Fruit fly (Drosophila melanogaster) whole organism, embryonic: ENCODE data around the gene cyr.
A peak's percentile ranks its signal among the peaks of the same experiment; 100 is the strongest.

ENCODE experiments used
- ATbp ChIP-seq: fragments of 200-800 bp; sonication (Bioruptor generic); optimal IDR thresholded peaks from 2 replicates; lab custom pipeline; 2017; ENCODE audit warnings: missing biosample characterization, mild to moderate bottlenecking, missing genetic modification characterization, missing genetic modification reagents
- Abd-B ChIP-seq: fragments of 200-800 bp; sonication (Bioruptor generic); optimal IDR thresholded peaks from 2 replicates; lab custom pipeline; 2018; ENCODE audit warnings: missing biosample characterization, mild to moderate bottlenecking, missing genetic modification characterization, moderate library complexity
- CG10209 ChIP-seq: fragments of 200-800 bp; sonication (Bioruptor generic); optimal IDR thresholded peaks from 3 replicates; lab custom pipeline; 2017; ENCODE audit warnings: missing biosample characterization, mild to moderate bottlenecking, missing genetic modification characterization, missing genetic modification reagents
- CG12071 ChIP-seq: fragments of 200-800 bp; sonication (Bioruptor generic); optimal IDR thresholded peaks from 3 replicates; lab custom pipeline; 2018; ENCODE audit warnings: missing biosample characterization, mild to moderate bottlenecking, missing genetic modification characterization
- CG13287 ChIP-seq: fragments of 200-800 bp; sonication (Bioruptor generic); IDR thresholded peaks from 2 replicates; pipeline ENCODE4 v1.3.6; 2022; ENCODE audit warnings: missing biosample characterization, missing genetic modification characterization; ENCODE audit not compliant: partially characterized antibody
- CG13296 ChIP-seq: fragments of 200-800 bp; sonication (Bioruptor generic); optimal IDR thresholded peaks from 3 replicates; lab custom pipeline; 2018; ENCODE audit warnings: missing biosample characterization, mild to moderate bottlenecking, missing genetic modification characterization
- CG14014 ChIP-seq: fragments of 200-800 bp; sonication (Bioruptor generic); IDR thresholded peaks from 2 replicates; pipeline ENCODE4 v1.3.6; 2022; ENCODE audit warnings: missing biosample characterization, missing genetic modification characterization
- CG15011 ChIP-seq: fragments of 200-800 bp; sonication (Bioruptor generic); optimal IDR thresholded peaks from 3 replicates; lab custom pipeline; 2018; ENCODE audit warnings: missing biosample characterization, mild to moderate bottlenecking, missing genetic modification characterization
- CG1602 ChIP-seq: fragments of 200-800 bp; sonication (Bioruptor generic); optimal IDR thresholded peaks from 3 replicates; lab custom pipeline; 2016; ENCODE audit warnings: missing biosample characterization, missing genetic modification characterization
- CG17829 ChIP-seq: fragments of 200-800 bp; optimal IDR thresholded peaks from 2 replicates; lab custom pipeline; 2019; ENCODE audit warnings: missing biosample characterization, mild to moderate bottlenecking, missing genetic modification characterization, moderate library complexity
- CG18599 ChIP-seq: fragments of 200-800 bp; sonication (Bioruptor generic); optimal IDR thresholded peaks from 3 replicates; lab custom pipeline; 2017; ENCODE audit warnings: missing biosample characterization, missing genetic modification characterization, mild to moderate bottlenecking, moderate library complexity, missing genetic modification reagents
- CG30020 ChIP-seq: fragments of 200-800 bp; optimal IDR thresholded peaks from 2 replicates; lab custom pipeline; 2019; ENCODE audit warnings: missing biosample characterization, mild to moderate bottlenecking, missing genetic modification characterization, moderate library complexity
- CG3407 ChIP-seq: fragments of 200-800 bp; sonication (Bioruptor generic); optimal IDR thresholded peaks from 2 replicates; lab custom pipeline; 2018; ENCODE audit warnings: missing biosample characterization, mild to moderate bottlenecking, missing genetic modification characterization
- CG4424 ChIP-seq: fragments of 200-800 bp; sonication (Bioruptor generic); optimal IDR thresholded peaks from 3 replicates; lab custom pipeline; 2016; ENCODE audit warnings: missing biosample characterization, missing genetic modification characterization
- CG6791 ChIP-seq: fragments of 200-800 bp; sonication (Bioruptor generic); IDR thresholded peaks from 3 replicates; pipeline ENCODE4 v1.3.6; 2022; ENCODE audit warnings: missing biosample characterization, missing genetic modification characterization; ENCODE audit not compliant: partially characterized antibody
- CG9727 ChIP-seq: fragments of 200-800 bp; sonication (Bioruptor generic); optimal IDR thresholded peaks from 3 replicates; lab custom pipeline; 2017; ENCODE audit warnings: missing biosample characterization, mild to moderate bottlenecking, missing genetic modification characterization
- CG9797 ChIP-seq: fragments of 200-800 bp; sonication (Bioruptor generic); optimal IDR thresholded peaks from 3 replicates; lab custom pipeline; 2018; ENCODE audit warnings: missing biosample characterization, mild to moderate bottlenecking, missing genetic modification characterization
- CTCF ChIP-seq: fragments of 200-800 bp; sonication (Bioruptor generic); optimal IDR thresholded peaks from 2 replicates; lab custom pipeline; 2017; ENCODE audit warnings: missing biosample characterization, mild to moderate bottlenecking, missing genetic modification characterization, moderate library complexity
- Dfd ChIP-seq, 2 experiments: fragments of >200 bp; optimal IDR thresholded peaks; 2 replicates each; lab custom pipeline; 2017; ENCODE audit warnings: missing biosample characterization in 2 of 2, missing genetic modification characterization in 2 of 2
- Doc2 ChIP-seq: fragments of 200-800 bp; sonication (Bioruptor generic); IDR thresholded peaks from 2 replicates; pipeline ENCODE4 v1.3.6; 2022; ENCODE audit warnings: missing biosample characterization, missing genetic modification characterization
- Doc3 ChIP-seq: fragments of 200-800 bp; sonication (Bioruptor generic); IDR thresholded peaks from 3 replicates; pipeline ENCODE4 v1.3.6; 2022; ENCODE audit warnings: missing biosample characterization, missing genetic modification characterization; ENCODE audit not compliant: partially characterized antibody
- HHEX ChIP-seq: fragments of 200-800 bp; sonication (Bioruptor generic); optimal IDR thresholded peaks from 3 replicates; lab custom pipeline; 2017; ENCODE audit warnings: missing biosample characterization, mild to moderate bottlenecking, missing genetic modification characterization, missing genetic modification reagents
- Hmr ChIP-seq: fragments of 200-800 bp; sonication (Bioruptor generic); optimal IDR thresholded peaks from 3 replicates; lab custom pipeline; 2017; ENCODE audit warnings: mild to moderate bottlenecking, missing biosample characterization, missing genetic modification reagents, missing genetic modification characterization
- Hmx ChIP-seq: fragments of 200-800 bp; sonication (Bioruptor generic); optimal IDR thresholded peaks from 2 replicates; lab custom pipeline; 2016; ENCODE audit warnings: missing biosample characterization, missing genetic modification characterization
- Hr3 ChIP-seq: fragments of 200-800 bp; sonication (Bioruptor generic); optimal IDR thresholded peaks from 3 replicates; lab custom pipeline; 2016; ENCODE audit warnings: missing biosample characterization, missing genetic modification characterization
- Jarid2 ChIP-seq: fragments of 200-800 bp; sonication (Bioruptor generic); optimal IDR thresholded peaks from 3 replicates; lab custom pipeline; 2017; ENCODE audit warnings: mild to moderate bottlenecking, missing biosample characterization, missing genetic modification reagents, missing genetic modification characterization
- MTF-1 ChIP-seq: fragments of 200-800 bp; sonication (Bioruptor generic); optimal IDR thresholded peaks from 2 replicates; lab custom pipeline; 2018; ENCODE audit warnings: missing biosample characterization, mild to moderate bottlenecking, missing genetic modification characterization, borderline replicate concordance
- NFAT ChIP-seq: fragments of 200-800 bp; sonication (Bioruptor generic); IDR thresholded peaks from 2 replicates; pipeline ENCODE4 v1.3.6; 2022; ENCODE audit warnings: missing biosample characterization, missing genetic modification characterization
- Side ChIP-seq: fragments of 200-800 bp; sonication (Bioruptor generic); optimal IDR thresholded peaks from 2 replicates; lab custom pipeline; 2016; ENCODE audit warnings: missing biosample characterization, missing genetic modification characterization
- Sin3A ChIP-seq: fragments of >200 bp; optimal IDR thresholded peaks from 2 replicates; lab custom pipeline; 2018
- Sox100B ChIP-seq: fragments of 200-800 bp; sonication (Bioruptor generic); optimal IDR thresholded peaks from 3 replicates; lab custom pipeline; 2018; ENCODE audit warnings: missing biosample characterization, mild to moderate bottlenecking, missing genetic modification characterization
- Spps ChIP-seq: fragments of 200-800 bp; sonication (Bioruptor generic); optimal IDR thresholded peaks from 2 replicates; lab custom pipeline; 2018; ENCODE audit warnings: missing biosample characterization, mild to moderate bottlenecking, missing genetic modification characterization
- az2 ChIP-seq: fragments of 200-800 bp; sonication (Bioruptor generic); optimal IDR thresholded peaks from 3 replicates; lab custom pipeline; 2016; ENCODE audit warnings: missing biosample characterization, missing genetic modification characterization
- bcd ChIP-seq: fragments of 200-800 bp; sonication (Bioruptor generic); optimal IDR thresholded peaks from 2 replicates; lab custom pipeline; 2017; ENCODE audit warnings: missing biosample characterization, mild to moderate bottlenecking, missing genetic modification characterization
- br ChIP-seq: fragments of >200 bp; optimal IDR thresholded peaks from 2 replicates; lab custom pipeline; 2017
- crc ChIP-seq: fragments of 200-800 bp; sonication (Bioruptor generic); optimal IDR thresholded peaks from 2 replicates; lab custom pipeline; 2016; ENCODE audit warnings: missing biosample characterization, missing genetic modification characterization
- dimm ChIP-seq: fragments of 200-800 bp; sonication (Bioruptor generic); IDR thresholded peaks from 2 replicates; pipeline ENCODE4 v1.3.6; 2022; ENCODE audit warnings: missing biosample characterization, missing genetic modification characterization
- eve ChIP-seq, 2 experiments: fragments of >200 bp; optimal IDR thresholded peaks; 2 replicates each; lab custom pipeline; 2017; ENCODE audit warnings: missing biosample characterization in 2 of 2, missing genetic modification characterization in 2 of 2
- ewg ChIP-seq: fragments of 200-800 bp; sonication (Bioruptor generic); optimal IDR thresholded peaks from 3 replicates; lab custom pipeline; 2017; ENCODE audit warnings: mild to moderate bottlenecking, missing biosample characterization, missing genetic modification reagents, missing genetic modification characterization
- gce ChIP-seq: fragments of 200-800 bp; sonication (Bioruptor generic); IDR thresholded peaks from 3 replicates; pipeline ENCODE4 v1.3.6; 2022; ENCODE audit warnings: missing biosample characterization, missing genetic modification characterization
- jing ChIP-seq: fragments of 200-800 bp; sonication (Bioruptor generic); optimal IDR thresholded peaks from 2 replicates; lab custom pipeline; 2018; ENCODE audit warnings: missing biosample characterization, mild to moderate bottlenecking, missing genetic modification characterization
- nau ChIP-seq: fragments of 200-800 bp; sonication (Bioruptor generic); optimal IDR thresholded peaks from 3 replicates; lab custom pipeline; 2017; ENCODE audit warnings: missing biosample characterization, mild to moderate bottlenecking, missing genetic modification characterization, missing genetic modification reagents
- pan ChIP-seq, 4 experiments: fragments of >200 bp in 3 of 4; fragments of 200-800 bp in 1 of 4; sonication (Bioruptor generic) in 1 of 4; optimal IDR thresholded peaks in 3 of 4; IDR thresholded peaks in 1 of 4; 2 replicates each; pipeline versions ENCODE4 v1.3.6 to Lab custom; 2017 to 2022; ENCODE audit warnings: missing biosample characterization in 2 of 4, missing genetic modification characterization in 2 of 4, mixed read lengths in 1 of 4
- pho ChIP-seq: fragments of 200-800 bp; sonication (Bioruptor generic); optimal IDR thresholded peaks from 2 replicates; lab custom pipeline; 2016; ENCODE audit warnings: missing biosample characterization, missing genetic modification characterization
- repo ChIP-seq: fragments of 200-800 bp; sonication (Bioruptor generic); optimal IDR thresholded peaks from 2 replicates; lab custom pipeline; 2016; ENCODE audit warnings: missing biosample characterization, missing genetic modification characterization
- row ChIP-seq: fragments of 200-800 bp; sonication (Bioruptor generic); IDR thresholded peaks from 3 replicates; pipeline ENCODE4 v1.3.6; 2022; ENCODE audit warnings: missing biosample characterization, missing genetic modification characterization
- so ChIP-seq: fragments of 200-800 bp; sonication (Bioruptor generic); IDR thresholded peaks from 3 replicates; pipeline ENCODE4 v1.3.6; 2022; ENCODE audit warnings: missing biosample characterization, missing genetic modification characterization
- tap ChIP-seq: fragments of 200-800 bp; optimal IDR thresholded peaks from 3 replicates; lab custom pipeline; 2019; ENCODE audit warnings: missing biosample characterization, mild to moderate bottlenecking, missing genetic modification characterization, moderate library complexity
- twi ChIP-seq: fragments of 200-800 bp; optimal IDR thresholded peaks from 2 replicates; lab custom pipeline; 2019; ENCODE audit warnings: missing biosample characterization, mild to moderate bottlenecking, missing genetic modification characterization, moderate library complexity
- zfh1 ChIP-seq: fragments of 200-800 bp; sonication (Bioruptor generic); IDR thresholded peaks from 3 replicates; pipeline ENCODE4 v1.3.6; 2022; ENCODE audit warnings: missing biosample characterization, missing genetic modification characterization

Gene cyr

DNA sequence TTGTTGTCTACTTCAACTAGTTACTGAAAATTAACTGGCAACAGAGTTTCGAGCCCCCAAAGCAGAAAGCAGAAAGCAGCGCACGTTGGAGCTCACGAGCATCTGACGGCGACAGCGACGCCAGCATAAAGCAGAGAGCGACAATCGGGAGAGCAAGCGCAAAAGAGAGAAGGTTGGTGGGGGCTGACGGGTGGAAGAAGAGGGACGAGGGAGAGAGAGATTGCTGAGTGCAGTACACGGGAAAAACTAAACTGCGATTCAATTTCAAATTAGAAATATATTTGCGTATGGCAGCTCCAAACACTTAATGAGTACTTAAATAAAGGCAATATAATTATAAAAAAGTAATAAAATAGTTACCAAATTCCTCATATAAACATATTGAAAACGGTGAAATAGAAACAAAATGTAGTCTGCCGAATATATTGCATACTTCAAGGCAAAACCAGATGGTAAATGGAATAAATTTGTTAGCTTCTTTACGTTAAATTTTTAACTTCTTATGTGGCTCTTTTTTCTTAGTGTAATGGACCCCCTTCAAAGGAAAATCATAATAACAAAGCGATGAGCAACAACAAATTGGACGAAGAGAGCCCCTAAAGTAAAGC is 43.3 kb downstream of the cyr start (continued):
- TF ChIP-seq repo (GFP tag; lab: Kevin White, UChicago) (peak; percentile 64), Dfd (GFP tag; optimal IDR thresholded peaks at IDR 0.05; lab: Kevin White, UChicago) (no peak), CG9797 (peak; percentile 28), MTF-1 (GFP tag; lab: Kevin White, UChicago) (peak; percentile 65), zfh1 (GFP tag; lab: Robert Waterston, UW) (peak; percentile 88; the same call in 2 of the 3 replicates), Hmr (peak; percentile 98), tap (tag; lab: Kevin White, UChicago) (peak; percentile 94), jing (GFP tag; lab: Kevin White, UChicago) (peak; percentile 88), CTCF (GFP tag; lab: Kevin White, UChicago) (peak; percentile 61), gce (GFP tag; lab: Robert Waterston, UW) (peak; percentile 83; the same call in 2 of the 3 replicates), Side (peak; percentile 54), CG17829 (tag; lab: Kevin White, UChicago) (peak; percentile 96), Sox100B (GFP tag; lab: Kevin White, UChicago) (peak; percentile 97), Doc3 (no peak), Spps (peak; percentile 83), twi (tag; lab: Kevin White, UChicago) (peak; percentile 90), Hr3 (GFP tag; lab: Kevin White, UChicago) (peak; percentile 92), CG12071 (GFP tag; lab: Kevin White, UChicago) (peak; percentile 81), bcd (GFP tag; lab: Kevin White, UChicago) (peak; percentile 95), pan (optimal IDR thresholded peaks at IDR 0.05; lab: Kevin White, UChicago) (no peak), pan (GFP tag; optimal IDR thresholded peaks at IDR 0.05 in 1 of 2, IDR thresholded peaks at IDR 0.05 in 1 of 2) (peak in 1 of 2 experiments; percentile 94), CG15011 (GFP tag; lab: Kevin White, UChicago) (peak; percentile 91), nau (GFP tag; lab: Kevin White, UChicago) (peak; percentile 91), br (lab: Kevin White, UChicago) (no peak), CG13296 (GFP tag; lab: Kevin White, UChicago) (peak; percentile 97), az2 (GFP tag; lab: Kevin White, UChicago) (peak; percentile 94), ewg (peak; percentile 90), ATbp (peak; percentile 95), CG14014 (GFP tag; lab: Robert Waterston, UW) (peak; percentile 93), CG18599 (GFP tag; lab: Kevin White, UChicago) (peak; percentile 97), CG9727 (peak; percentile 96), CG30020 (peak; percentile 79), CG4424 (GFP tag; lab: Kevin White, UChicago) (peak; percentile 96), Abd-B (peak; percentile 92), eve (GFP tag; optimal IDR thresholded peaks at IDR 0.05; lab: Kevin White, UChicago) (peak in 1 of 2 experiments; percentile 98), so (GFP tag; lab: Robert Waterston, UW) (peak; percentile 94), CG3407 (GFP tag; lab: Kevin White, UChicago) (peak; percentile 89), CG1602 (GFP tag; lab: Kevin White, UChicago) (peak; percentile 93), CG13287 (GFP tag; lab: Robert Waterston, UW) (no peak), NFAT (GFP tag; lab: Robert Waterston, UW) (peak; percentile 75), dimm (GFP tag; lab: Robert Waterston, UW) (peak; percentile 75), CG10209 (GFP tag; lab: Kevin White, UChicago) (peak; percentile 95), row (peak; percentile 98), HHEX (GFP tag; lab: Kevin White, UChicago) (peak; percentile 95), Jarid2 (GFP tag; lab: Kevin White, UChicago) (peak; percentile 82), Hmx (GFP tag; lab: Kevin White, UChicago) (peak; percentile 67), CG6791 (GFP tag; lab: Robert Waterston, UW) (no peak), Doc2 (GFP tag; lab: Robert Waterston, UW) (peak; percentile 75), crc (GFP tag; lab: Kevin White, UChicago) (peak; percentile 56), Sin3A (lab: Kevin White, UChicago) (no peak), pho (GFP tag; lab: Kevin White, UChicago) (peak; percentile 80)
